Fruit fly (Drosophila melanogaster): ENCODE data around the gene teq.

- TF ChIP-seq Ets98B (GFP tag; IDR thresholded peaks at IDR 0.05), result no peak
- TF ChIP-seq CG14655 (GFP tag; optimal IDR thresholded peaks at IDR 0.05), result no peak
- no peak for TF ChIP-seq CG8159 (tag; optimal IDR thresholded peaks at IDR 0.05)
- no peak for TF ChIP-seq Pif1B (GFP tag; optimal IDR thresholded peaks at IDR 0.05)
- no peak for TF ChIP-seq gl (tag; optimal IDR thresholded peaks at IDR 0.05)
- no peak for TF ChIP-seq CG15710 (tag; optimal IDR thresholded peaks at IDR 0.05)
- TF ChIP-seq EcR (GFP tag; optimal IDR thresholded peaks at IDR 0.05), result no peak
- TF ChIP-seq CG12605 (GFP tag; IDR thresholded peaks at IDR 0.05), result no peak
- no peak for TF ChIP-seq CG10348 (GFP tag; IDR thresholded peaks at IDR 0.05)
- no peak for TF ChIP-seq CG9948 (tag; optimal IDR thresholded peaks at IDR 0.05)
- TF ChIP-seq CG4496 (GFP tag; IDR thresholded peaks at IDR 0.05), result no peak
These were observed 46.4 kb upstream of the teq start for dm6 chr3L:9028057-9028456.
